Worm (Caenorhabditis elegans) whole organism, early embryonic: Measurements from ENCODE around the gene Y46G5A.47.

Experiments
- B0310.2 ChIP-seq: sonication (generic microtip); optimal IDR thresholded peaks from 2 replicates; lab custom pipeline; 2016; ENCODE audit warnings: mild to moderate bottlenecking, missing genetic modification characterization, missing compliant biosample characterization
- F13C5.2 ChIP-seq: sonication (generic microtip); optimal IDR thresholded peaks from 2 replicates; lab custom pipeline; 2017; ENCODE audit warnings: mild to moderate bottlenecking, missing genetic modification characterization, inconsistent platforms, missing compliant biosample characterization
- aly-1 ChIP-seq: sonication (generic microtip); optimal IDR thresholded peaks from 2 replicates; lab custom pipeline; 2016; ENCODE audit warnings: missing genetic modification characterization, missing compliant biosample characterization
- ama-1 ChIP-seq: fragments of 150-350 bp; optimal IDR thresholded peaks from 2 replicates; lab custom pipeline; 2014
- ceh-13 ChIP-seq: fragments of 200-800 bp; sonication (Bioruptor generic); optimal IDR thresholded peaks from 2 replicates; lab custom pipeline; 2018; ENCODE audit warnings: mild to moderate bottlenecking, missing genetic modification characterization, missing compliant biosample characterization
- ceh-36 ChIP-seq: sonication (generic microtip); optimal IDR thresholded peaks from 2 replicates; lab custom pipeline; 2016; ENCODE audit warnings: missing genetic modification characterization, inconsistent platforms, missing compliant biosample characterization
- ets-7 ChIP-seq: sonication (generic microtip); optimal IDR thresholded peaks from 2 replicates; lab custom pipeline; 2016; ENCODE audit warnings: missing genotype, missing genetic modification characterization, missing compliant biosample characterization
- flt-1 ChIP-seq: fragments of 200-800 bp; sonication (Bioruptor generic); IDR thresholded peaks from 2 replicates; pipeline ENCODE4 v1.3.6; 2022; ENCODE audit warnings: missing genetic modification characterization, missing compliant biosample characterization
- hmbx-1 ChIP-seq: sonication (generic microtip); optimal IDR thresholded peaks from 2 replicates; lab custom pipeline; 2016; ENCODE audit warnings: mild to moderate bottlenecking, missing genetic modification characterization, missing compliant biosample characterization
- hmg-4 ChIP-seq: fragments of 200-800 bp; sonication (Bioruptor generic); optimal IDR thresholded peaks from 2 replicates; lab custom pipeline; 2018; ENCODE audit warnings: mild to moderate bottlenecking, missing genetic modification characterization, missing compliant biosample characterization
- hnd-1 ChIP-seq: sonication (generic microtip); optimal IDR thresholded peaks from 2 replicates; lab custom pipeline; 2016; ENCODE audit warnings: missing genetic modification characterization, missing compliant biosample characterization
- pes-1 ChIP-seq: fragments of 200-800 bp; sonication (Bioruptor generic); IDR thresholded peaks from 2 replicates; pipeline ENCODE4 v1.3.6; 2022; ENCODE audit warnings: missing genetic modification reagents, missing genetic modification characterization, missing compliant biosample characterization
- scrt-1 ChIP-seq: fragments of 200-800 bp; sonication (Bioruptor generic); IDR thresholded peaks from 2 replicates; pipeline ENCODE4 v1.3.6; 2022; ENCODE audit warnings: missing genetic modification characterization, missing compliant biosample characterization
- sea-1 ChIP-seq: fragments of 200-800 bp; sonication (Bioruptor generic); conservative IDR thresholded peaks from 2 replicates; pipeline ENCODE4 v1.3.6; 2022; ENCODE audit warnings: missing genetic modification characterization, missing compliant biosample characterization
- tbx-11 ChIP-seq: fragments of 200-800 bp; sonication (Bioruptor generic); IDR thresholded peaks from 2 replicates; pipeline ENCODE4 v1.3.6; 2022; ENCODE audit warnings: missing genetic modification characterization, missing compliant biosample characterization
- tbx-37 ChIP-seq: fragments of 200-800 bp; sonication (Bioruptor generic); conservative IDR thresholded peaks from 2 replicates; pipeline ENCODE4 v1.3.6; 2022; ENCODE audit warnings: missing genetic modification reagents, missing genetic modification characterization, missing compliant biosample characterization
- tra-4 ChIP-seq: sonication (generic microtip); optimal IDR thresholded peaks from 2 replicates; lab custom pipeline; 2017; ENCODE audit warnings: missing genetic modification characterization, missing compliant biosample characterization

Gene Y46G5A.47

DNA sequence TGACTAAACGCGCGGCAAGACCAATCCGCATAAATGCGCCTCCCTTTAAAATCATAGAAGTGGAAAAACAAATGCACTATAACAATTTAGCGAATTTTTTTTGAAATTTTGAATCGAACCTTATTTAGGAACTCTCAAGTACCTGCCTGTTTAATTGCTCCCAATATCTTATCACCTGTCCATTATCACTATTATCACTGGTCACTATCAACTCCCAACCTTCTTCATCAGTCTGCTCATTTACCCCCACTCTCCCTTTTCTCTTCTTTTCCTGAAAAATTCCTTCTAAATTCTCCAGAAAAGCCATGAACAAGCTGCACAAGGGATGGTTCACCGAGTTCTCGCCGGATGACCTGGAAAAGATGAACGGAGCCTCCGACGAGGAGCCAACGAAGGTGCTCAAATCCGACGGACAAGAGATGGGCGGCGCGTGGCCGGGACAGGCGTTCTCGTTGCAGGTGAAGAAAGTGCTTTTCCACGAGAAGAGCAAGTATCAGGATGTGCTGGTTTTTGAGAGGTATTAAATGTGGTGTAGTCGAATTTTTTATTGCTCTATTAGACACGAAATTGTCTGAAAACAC lies 1.6 kb upstream of the Y46G5A.47 start, which contains the start of gene spds-1:
TSS of gene spds-1 (plus strand) at position 298 of the 581 bp plus-strand sequence.
- TF ChIP-seq ceh-13 (no peak), hnd-1 (tag; lab: Kevin White, UChicago) (no peak), ets-7 (tag; lab: Kevin White, UChicago) (no peak), hmbx-1 (tag; lab: Kevin White, UChicago) (no peak), flt-1 (no peak), pes-1 (GFP tag; lab: Robert Waterston, UW) (no peak), ama-1 (lab: Kevin White, UChicago) (no peak)

DNA sequence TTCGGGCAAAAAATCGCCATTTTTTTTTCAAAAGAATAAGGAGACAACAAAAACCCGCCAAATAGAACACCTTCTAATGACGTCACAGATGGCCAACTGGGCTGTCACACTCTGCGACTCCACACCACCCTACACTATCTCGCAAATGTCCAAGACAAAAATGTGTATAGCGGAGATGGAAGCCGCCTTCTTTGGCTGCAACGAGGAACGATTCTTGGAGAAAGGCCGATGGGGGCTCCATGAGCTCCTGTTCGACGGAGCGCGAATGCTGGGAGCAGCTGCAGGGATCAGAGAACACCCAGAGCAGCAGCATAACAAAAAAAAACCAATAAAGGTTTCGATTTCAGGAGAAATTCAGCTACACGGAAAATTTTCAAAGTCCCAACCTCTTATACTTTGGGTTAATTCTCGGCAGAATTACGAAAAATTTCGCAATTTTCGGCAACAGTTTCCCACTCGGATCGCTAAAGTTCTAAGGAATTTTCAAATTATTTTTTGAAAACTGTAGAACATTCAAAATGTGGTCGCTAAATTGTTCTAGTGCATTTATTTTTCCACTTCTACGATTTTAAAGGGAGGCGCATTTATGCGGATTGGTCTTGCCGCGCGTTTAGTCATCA lies 769 bp upstream of the Y46G5A.47 start:
- TF ChIP-seq sea-1 (no peak), ets-7 (tag; lab: Kevin White, UChicago) (no peak), flt-1 (no peak), ama-1 (lab: Kevin White, UChicago) (no peak), hnd-1 (tag; lab: Kevin White, UChicago) (no peak), scrt-1 (GFP tag; lab: Robert Waterston, UW) (no peak), B0310.2 (tag; lab: Kevin White, UChicago) (no peak), tbx-37 (GFP tag; lab: Robert Waterston, UW) (no peak), ceh-36 (tag; lab: Kevin White, UChicago) (no peak), tbx-11 (GFP tag; lab: Robert Waterston, UW) (no peak), tra-4 (tag; lab: Kevin White, UChicago) (no peak), hmbx-1 (tag; lab: Kevin White, UChicago) (no peak), F13C5.2 (tag; lab: Kevin White, UChicago) (no peak), aly-1 (tag; lab: Kevin White, UChicago) (no peak), pes-1 (GFP tag; lab: Robert Waterston, UW) (no peak), hmg-4 (GFP tag; lab: Kevin White, UChicago) (no peak), ceh-13 (no peak)

DNA sequence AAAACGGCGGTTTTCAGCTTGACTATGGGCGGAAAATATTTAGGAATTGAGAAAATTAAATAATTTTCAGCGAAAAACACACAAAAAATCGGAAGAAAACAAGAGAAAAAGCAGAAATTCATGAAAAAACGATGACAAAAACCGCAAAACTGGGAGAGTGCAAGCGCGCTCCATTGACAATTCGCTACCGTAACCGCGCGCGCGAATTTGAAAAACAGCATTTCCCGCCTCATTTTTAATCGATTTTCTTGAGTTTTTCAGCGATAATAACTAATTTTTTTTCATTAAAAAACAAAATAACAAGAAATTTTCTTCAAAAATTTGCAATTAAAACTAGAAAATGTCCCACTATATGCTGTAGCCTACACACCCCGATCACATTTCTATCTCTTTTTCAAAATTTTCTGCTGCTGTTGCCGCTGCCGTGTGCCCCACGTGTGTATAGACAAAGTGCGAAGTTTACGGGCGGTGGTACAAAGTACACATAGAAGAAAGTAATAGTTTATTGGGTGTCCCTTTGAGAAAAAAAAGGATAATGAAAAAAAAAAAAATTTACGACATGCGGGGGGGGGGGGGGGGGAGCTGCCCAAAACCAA lies 5.1 kb downstream of the Y46G5A.47 start:
- TF ChIP-seq hmg-4 (GFP tag; lab: Kevin White, UChicago) = no peak
- no peak for TF ChIP-seq scrt-1 (GFP tag; lab: Robert Waterston, UW)
- TF ChIP-seq hnd-1 (tag; lab: Kevin White, UChicago) = no peak
- TF ChIP-seq tbx-37 (GFP tag; lab: Robert Waterston, UW) = no peak
- TF ChIP-seq sea-1 = no peak
- no peak for TF ChIP-seq flt-1
- TF ChIP-seq aly-1 (tag; lab: Kevin White, UChicago) = no peak
- TF ChIP-seq ets-7 (tag; lab: Kevin White, UChicago) = no peak
- no peak for TF ChIP-seq ama-1 (lab: Kevin White, UChicago)
- TF ChIP-seq B0310.2 (tag; lab: Kevin White, UChicago) = no peak
- TF ChIP-seq hmbx-1 (tag; lab: Kevin White, UChicago) = no peak
- no peak for TF ChIP-seq ceh-13
- TF ChIP-seq tbx-11 (GFP tag; lab: Robert Waterston, UW) = no peak
- no peak for TF ChIP-seq tra-4 (tag; lab: Kevin White, UChicago)

DNA sequence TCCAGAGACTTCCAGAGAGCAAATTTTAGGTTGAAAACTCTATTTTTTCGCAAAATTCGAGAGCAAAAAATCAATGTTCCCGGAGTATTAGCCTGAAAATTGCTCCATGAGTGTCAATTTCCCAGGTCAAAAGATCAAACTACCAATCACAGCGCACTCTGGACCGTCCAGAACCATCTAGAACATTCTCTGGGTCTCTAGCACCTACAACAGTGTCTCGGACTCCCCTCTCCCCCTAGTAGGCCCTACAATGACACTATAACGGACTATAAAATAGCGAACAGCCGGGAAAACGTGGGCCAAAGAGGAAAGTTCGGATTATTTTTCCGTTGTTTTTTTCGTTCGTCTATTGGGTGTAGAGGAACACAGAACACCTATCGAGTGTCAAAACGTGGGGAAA lies 5.7 kb downstream of the Y46G5A.47 start:
- TF ChIP-seq hmbx-1 (tag; lab: Kevin White, UChicago) (no peak), hmg-4 (GFP tag; lab: Kevin White, UChicago) (no peak), flt-1 (no peak), pes-1 (GFP tag; lab: Robert Waterston, UW) (no peak), tbx-37 (GFP tag; lab: Robert Waterston, UW) (no peak), scrt-1 (GFP tag; lab: Robert Waterston, UW) (no peak), ceh-13 (no peak), ama-1 (lab: Kevin White, UChicago) (no peak)

DNA sequence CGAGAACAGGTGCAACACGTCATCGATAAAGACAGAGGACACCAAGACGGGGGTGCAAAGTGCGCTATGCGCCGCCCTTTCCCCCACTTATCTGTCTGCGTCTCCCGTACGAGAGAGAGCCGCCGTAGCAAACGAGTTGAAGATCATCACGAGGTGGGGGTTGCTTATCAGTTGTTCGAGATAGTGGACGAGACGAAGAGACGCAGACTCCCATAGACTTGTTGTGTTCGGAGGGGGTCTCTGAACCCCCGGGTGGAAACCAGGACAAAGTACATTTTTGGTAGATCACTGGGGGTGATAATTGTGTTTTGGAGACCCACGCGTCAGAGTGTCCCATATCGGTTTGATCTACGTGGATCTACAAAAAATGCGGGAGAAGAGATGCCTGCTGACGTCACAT lies 6.3 kb downstream of the Y46G5A.47 start:
- TF ChIP-seq hnd-1 (tag; lab: Kevin White, UChicago) (no peak), ama-1 (lab: Kevin White, UChicago) (no peak), B0310.2 (tag; lab: Kevin White, UChicago) (no peak), tbx-37 (GFP tag; lab: Robert Waterston, UW) (no peak), scrt-1 (GFP tag; lab: Robert Waterston, UW) (no peak), flt-1 (no peak), ceh-13 (no peak), hmbx-1 (tag; lab: Kevin White, UChicago) (no peak), ceh-36 (tag; lab: Kevin White, UChicago) (no peak), aly-1 (tag; lab: Kevin White, UChicago) (no peak), sea-1 (no peak), ets-7 (tag; lab: Kevin White, UChicago) (no peak), F13C5.2 (tag; lab: Kevin White, UChicago) (no peak), hmg-4 (GFP tag; lab: Kevin White, UChicago) (no peak)

DNA sequence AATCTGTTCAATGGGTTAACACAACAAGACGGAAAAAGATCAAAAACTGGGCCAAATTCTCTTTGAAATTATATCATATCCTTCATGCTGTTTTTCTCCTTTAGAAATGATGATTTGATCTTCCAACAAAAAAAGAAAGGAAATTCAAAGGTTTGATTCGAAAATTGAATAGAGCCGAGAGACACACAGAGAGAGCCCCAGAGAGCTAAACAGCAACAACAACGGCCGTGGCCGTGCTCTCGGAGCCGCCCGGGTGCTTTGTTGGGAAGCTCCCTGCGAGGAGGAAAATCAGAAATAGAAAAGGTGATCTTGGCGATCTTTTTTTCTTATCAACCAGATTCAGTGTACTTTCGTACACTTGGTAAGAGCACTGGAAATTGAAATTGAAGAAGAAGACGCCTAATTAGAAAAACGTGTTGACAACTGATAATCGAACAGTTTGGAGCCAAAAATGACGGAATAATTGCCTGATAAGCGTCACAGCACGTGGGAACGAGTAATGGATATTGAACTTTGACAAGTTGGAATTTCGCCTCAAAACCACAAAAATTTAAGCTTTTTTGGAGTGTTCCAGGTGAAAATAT lies 7.8 kb downstream of the Y46G5A.47 start:
- TF ChIP-seq pes-1 (GFP tag; lab: Robert Waterston, UW) = no peak
- TF ChIP-seq B0310.2 (tag; lab: Kevin White, UChicago) = no peak
- TF ChIP-seq hnd-1 (tag; lab: Kevin White, UChicago) = no peak
- TF ChIP-seq hmbx-1 (tag; lab: Kevin White, UChicago) = no peak
- TF ChIP-seq ceh-36 (tag; lab: Kevin White, UChicago) = no peak
- no peak for TF ChIP-seq scrt-1 (GFP tag; lab: Robert Waterston, UW)
- TF ChIP-seq hmg-4 (GFP tag; lab: Kevin White, UChicago) = no peak
- no peak for TF ChIP-seq flt-1
- no peak for TF ChIP-seq ama-1 (lab: Kevin White, UChicago)
- TF ChIP-seq F13C5.2 (tag; lab: Kevin White, UChicago) = no peak
- no peak for TF ChIP-seq sea-1
- TF ChIP-seq tbx-37 (GFP tag; lab: Robert Waterston, UW) = no peak
- TF ChIP-seq ets-7 (tag; lab: Kevin White, UChicago) = no peak
- TF ChIP-seq tbx-11 (GFP tag; lab: Robert Waterston, UW) = no peak
- TF ChIP-seq aly-1 (tag; lab: Kevin White, UChicago) = no peak
- no peak for TF ChIP-seq ceh-13
